Worm (Caenorhabditis elegans): ENCODE measurements around the gene srd-42.
A peak's percentile ranks its signal among the peaks of the same experiment; 100 is the strongest.

srd-42 gene

ce11 chrX:13307852-13308251 lies 4.6 kb upstream of the srd-42 start (continued):
- TF ChIP-seq cebp-1 (GFP tag; IDR thresholded peaks at IDR 0.05) = no peak
- TF ChIP-seq cebp-1 (tag; optimal IDR thresholded peaks at IDR 0.05) = peak; percentile 40
- no peak for TF ChIP-seq unc-62 (GFP tag; optimal IDR thresholded peaks at IDR 0.05)
- peak; percentile 67 for TF ChIP-seq B0261.1 (tag; optimal IDR thresholded peaks at IDR 0.05)
- TF ChIP-seq madf-3 (GFP tag; IDR thresholded peaks at IDR 0.05) = no peak
- TF ChIP-seq atf-7 (tag; optimal IDR thresholded peaks at IDR 0.05) = no peak
- TF ChIP-seq xnd-1 (tag; optimal IDR thresholded peaks at IDR 0.05) = no peak
- 0 out of 2 replicates have a peak, but pooled peaks have one; percentile 6 for TF ChIP-seq mcd-1 (GFP tag; IDR thresholded peaks at IDR 0.05)
- no peak for TF ChIP-seq nfyb-1 (GFP tag; IDR thresholded peaks at IDR 0.05)
- TF ChIP-seq C06A6.2 (GFP tag; conservative IDR thresholded peaks at IDR 0.05) = no peak
- peak; percentile 30 for TF ChIP-seq nhr-90 (tag; optimal IDR thresholded peaks at IDR 0.05)

DNA sequence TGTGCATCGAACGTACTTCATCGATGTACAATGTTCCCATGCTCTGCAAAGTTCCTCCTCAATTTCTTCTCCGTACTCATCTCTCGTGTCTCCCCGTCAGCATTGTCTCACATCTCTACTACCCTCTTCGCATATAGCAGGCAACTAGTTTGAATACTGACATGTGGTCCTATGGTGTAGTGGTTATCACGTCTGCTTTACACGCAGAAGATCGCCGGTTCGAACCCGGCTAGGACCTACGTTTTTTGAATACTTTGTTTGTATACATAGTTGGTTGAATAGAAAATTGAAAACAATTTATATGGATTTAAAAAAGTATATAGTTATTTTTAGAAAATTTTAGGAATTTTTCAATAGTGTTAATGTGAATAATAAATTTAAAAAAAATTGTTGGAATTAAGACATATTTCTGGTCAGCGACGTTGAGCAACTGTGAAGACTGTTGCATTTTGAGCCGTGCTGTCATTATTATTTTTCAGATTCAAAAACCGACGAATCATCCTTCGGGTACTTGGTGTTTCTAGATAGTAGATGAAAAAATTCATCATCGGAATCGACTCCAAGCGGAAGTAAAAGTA lies 3.7 kb upstream of the srd-42 start:
- TF ChIP-seq akir-1 (GFP tag; optimal IDR thresholded peaks at IDR 0.05) (no peak), ceh-100 (GFP tag; IDR thresholded peaks at IDR 0.05) (peak; percentile 56), F49E8.2 (tag; optimal IDR thresholded peaks at IDR 0.05; ENCODE audit: insufficient read depth) (no peak), F55B11.4 (tag; optimal IDR thresholded peaks at IDR 0.05; ENCODE audit: borderline replicate concordance, insufficient read depth) (peak; percentile 10), mes-4 (tag; optimal IDR thresholded peaks at IDR 0.05) (peak; percentile 85), chd-7 (tag; optimal IDR thresholded peaks at IDR 0.05) (peak; percentile 91), F39B2.1 (GFP tag; IDR thresholded peaks at IDR 0.05) (no peak), B0035.1 (tag; optimal IDR thresholded peaks at IDR 0.05) (peak; percentile 89), F37B4.10 (GFP tag; IDR thresholded peaks at IDR 0.05) (0 out of 2 replicates have a peak, but pooled peaks have one; percentile 92), T07F8.4 (tag; optimal IDR thresholded peaks at IDR 0.05) (peak; percentile 89), egl-44 (GFP tag; IDR thresholded peaks at IDR 0.05) (peak; percentile 91; the same call in 1 of the 2 replicates), Y79H2A.3 (GFP tag; conservative IDR thresholded peaks at IDR 0.05) (0 out of 2 replicates have a peak, but pooled peaks have one; percentile 34), C17E4.6 (GFP tag; IDR thresholded peaks at IDR 0.05) (0 out of 2 replicates have a peak, but pooled peaks have one; percentile 67), repo-1 (tag; optimal IDR thresholded peaks at IDR 0.05) (no peak), mel-28 (tag; optimal IDR thresholded peaks at IDR 0.05; ENCODE audit: borderline replicate concordance) (peak; percentile 42), rec-8 (tag; optimal IDR thresholded peaks at IDR 0.05) (peak; percentile 91 to 94), K12H6.12 (tag; optimal IDR thresholded peaks at IDR 0.05) (peak; percentile 85), him-1 (tag; optimal IDR thresholded peaks at IDR 0.05) (peak; percentile 89), F33H1.4 (GFP tag; IDR thresholded peaks at IDR 0.05) (no peak), hlh-26 (GFP tag; conservative IDR thresholded peaks at IDR 0.05) (0 out of 2 replicates have a peak, but pooled peaks have one; percentile 33), tlf-1 (GFP tag; optimal IDR thresholded peaks at IDR 0.05) (peak; percentile 62), lsy-27 (tag; optimal IDR thresholded peaks at IDR 0.05; ENCODE audit: borderline replicate concordance, insufficient read depth) (peak; percentile 76), bed-2 (GFP tag; IDR thresholded peaks at IDR 0.05) (peak; percentile 57; the same call in 1 of the 2 replicates), hmg-20 (GFP tag; IDR thresholded peaks at IDR 0.05) (peak; percentile 89), dox-1 (GFP tag; IDR thresholded peaks at IDR 0.05) (peak; percentile 89; the same call in 1 of the 2 replicates), athp-1 (tag; optimal IDR thresholded peaks at IDR 0.05) (peak; percentile 86), Y53G8AR.9 (GFP tag; conservative IDR thresholded peaks at IDR 0.05) (no peak; the same call in 1 of the 2 replicates), K11D2.4 (GFP tag; IDR thresholded peaks at IDR 0.05) (peak; percentile 82), dpl-1 (GFP tag; optimal IDR thresholded peaks at IDR 0.05) (peak; percentile 12), B0336.3 (GFP tag; IDR thresholded peaks at IDR 0.05) (no peak; the same call in 1 of the 2 replicates), snpc-4 (GFP tag; optimal IDR thresholded peaks at IDR 0.05) (peak; percentile 86), snpc-4 (tag; optimal IDR thresholded peaks at IDR 0.05) (peak in 3 of 4 experiments; percentile 60 to 84 (median 80)), hrde-1 (tag; optimal IDR thresholded peaks at IDR 0.05; ENCODE audit: borderline replicate concordance) (peak; percentile 90), C06A6.2 (GFP tag; conservative IDR thresholded peaks at IDR 0.05) (peak; percentile 71), nhr-120 (GFP tag; IDR thresholded peaks at IDR 0.05) (0 out of 2 replicates have a peak, but pooled peaks have one; percentile 47), egl-18 (GFP tag; IDR thresholded peaks at IDR 0.05) (peak; percentile 79; the same call in 1 of the 2 replicates)
